Worm (Caenorhabditis elegans) whole organism, L4/young adult: ENCODE data around the gene nduf-2.2.

ENCODE experiments used
- W03F9.2 ChIP-seq: fragments of 150-350 bp; optimal IDR thresholded peaks from 2 replicates; lab custom pipeline; 2014; ENCODE audit warnings: missing biosample characterization, missing genetic modification characterization
- dao-5 ChIP-seq: sonication (generic microtip); optimal IDR thresholded peaks from 2 replicates; lab custom pipeline; 2016; ENCODE audit warnings: missing genotype, missing genetic modification characterization, moderate library complexity, missing compliant biosample characterization
- him-1 ChIP-seq: sonication (generic microtip); optimal IDR thresholded peaks from 2 replicates; lab custom pipeline; 2016; ENCODE audit warnings: missing genotype, missing genetic modification reagents, missing genetic modification characterization, missing compliant biosample characterization

nduf-2.2 gene

ce11 chrIII:6463679-6464078 lies 1.3 kb upstream of the nduf-2.2 start, which contains the start of gene dlc-1:
Gene dlc-1 (minus strand): TSS chrIII:6463779.
- TF ChIP-seq him-1 (tag; lab: Kevin White, UChicago) (no peak), dao-5 (tag; lab: Kevin White, UChicago) (no peak), W03F9.2 (tag; lab: Kevin White, UChicago) (no peak)

ce11 chrIII:6464113-6464571 lies 880 bp upstream of the nduf-2.2 start:
- peak; percentile 21 for TF ChIP-seq him-1 (tag; lab: Kevin White, UChicago)
- peak; percentile 47 for TF ChIP-seq W03F9.2 (tag; lab: Kevin White, UChicago)
- no peak for TF ChIP-seq dao-5 (tag; lab: Kevin White, UChicago)

- TF ChIP-seq W03F9.2 (tag; lab: Kevin White, UChicago) (no peak), dao-5 (tag; lab: Kevin White, UChicago) (no peak), him-1 (tag; lab: Kevin White, UChicago) (no peak)
Observed at ce11 chrIII:6467005-6467404, 2.0 kb downstream of the nduf-2.2 start, which contains the start of gene T26A5.2. Gene T26A5.2 (plus strand): TSS chrIII:6467305.

ce11 chrIII:6471451-6471850 lies 6.4 kb downstream of the nduf-2.2 start, which contains the start of gene wht-6:
Gene wht-6 (plus strand): TSS chrIII:6471751.
- TF ChIP-seq him-1 (tag; lab: Kevin White, UChicago) (no peak), dao-5 (tag; lab: Kevin White, UChicago) (no peak), W03F9.2 (tag; lab: Kevin White, UChicago) (no peak)

ce11 chrIII:6476380-6476779 lies 11.4 kb downstream of the nduf-2.2 start:
- TF ChIP-seq W03F9.2 (tag; lab: Kevin White, UChicago), result no peak
- no peak for TF ChIP-seq him-1 (tag; lab: Kevin White, UChicago)
- no peak for TF ChIP-seq dao-5 (tag; lab: Kevin White, UChicago)

- TF ChIP-seq W03F9.2 (tag; lab: Kevin White, UChicago) (no peak), dao-5 (tag; lab: Kevin White, UChicago) (no peak), him-1 (tag; lab: Kevin White, UChicago) (no peak)
Observed at ce11 chrIII:6478256-6479004, 13.4 kb downstream of the nduf-2.2 start, which contains the start of gene zip-8. Gene zip-8 (plus strand): TSS chrIII:6478955.

- TF ChIP-seq dao-5 (tag; lab: Kevin White, UChicago) (no peak), him-1 (tag; lab: Kevin White, UChicago) (no peak), W03F9.2 (tag; lab: Kevin White, UChicago) (no peak)
Observed at ce11 chrIII:6479439-6479838, 14.4 kb downstream of the nduf-2.2 start.

- no peak for TF ChIP-seq dao-5 (tag; lab: Kevin White, UChicago)
- no peak for TF ChIP-seq him-1 (tag; lab: Kevin White, UChicago)
- TF ChIP-seq W03F9.2 (tag; lab: Kevin White, UChicago), result no peak
Observed at ce11 chrIII:6482918-6483317, 17.9 kb downstream of the nduf-2.2 start, which contains the start of gene chtb-2. Gene chtb-2 (plus strand): TSS chrIII:6483218.

ce11 chrIII:6488916-6489315 lies 23.9 kb downstream of the nduf-2.2 start:
- TF ChIP-seq him-1 (tag; lab: Kevin White, UChicago), result no peak
- peak; percentile 64 for TF ChIP-seq W03F9.2 (tag; lab: Kevin White, UChicago)

- TF ChIP-seq dao-5 (tag; lab: Kevin White, UChicago) (no peak), W03F9.2 (tag; lab: Kevin White, UChicago) (no peak), him-1 (tag; lab: Kevin White, UChicago) (no peak)
Observed at ce11 chrIII:6489493-6489892, 24.5 kb downstream of the nduf-2.2 start, which contains the start of gene rpt-3. Gene rpt-3 (plus strand): TSS chrIII:6489793.

ce11 chrIII:6490989-6491388 lies 26.0 kb downstream of the nduf-2.2 start:
- no peak for TF ChIP-seq dao-5 (tag; lab: Kevin White, UChicago)
- TF ChIP-seq him-1 (tag; lab: Kevin White, UChicago), result no peak
- TF ChIP-seq W03F9.2 (tag; lab: Kevin White, UChicago), result no peak

ce11 chrIII:6492807-6493206 lies 27.8 kb downstream of the nduf-2.2 start, which contains the start of gene srb-11:
Gene srb-11 (minus strand): TSS chrIII:6492907.
- TF ChIP-seq dao-5 (tag; lab: Kevin White, UChicago), result no peak
- TF ChIP-seq W03F9.2 (tag; lab: Kevin White, UChicago), result no peak
- TF ChIP-seq him-1 (tag; lab: Kevin White, UChicago), result no peak

- TF ChIP-seq dao-5 (tag; lab: Kevin White, UChicago) (no peak), him-1 (tag; lab: Kevin White, UChicago) (no peak), W03F9.2 (tag; lab: Kevin White, UChicago) (no peak)
Observed at ce11 chrIII:6495191-6495723, 30.2 kb downstream of the nduf-2.2 start, which contains the start of gene F23F12.13. Gene F23F12.13 (plus strand): TSS chrIII:6495673.
